Fruit fly (Drosophila melanogaster) whole organism, adult: Measurements from ENCODE around the gene HP1D3csd.
A peak's percentile ranks its signal among the peaks of the same experiment; 100 is the strongest.

Source experiments
- CG11617 ChIP-seq: fragments of 200-800 bp; sonication (Bioruptor generic); optimal IDR thresholded peaks from 2 replicates; lab custom pipeline; 2017; ENCODE audit warnings: mild to moderate bottlenecking, missing biosample characterization, missing genetic modification reagents, missing genetic modification characterization
- CG12768 ChIP-seq: fragments of 200-800 bp; sonication (Bioruptor generic); optimal IDR thresholded peaks from 2 replicates; lab custom pipeline; 2017; ENCODE audit warnings: missing biosample characterization, missing genetic modification characterization, mild to moderate bottlenecking, moderate library complexity, missing genetic modification reagents
- CG14711 ChIP-seq: fragments of 200-800 bp; sonication (Bioruptor generic); optimal IDR thresholded peaks from 2 replicates; lab custom pipeline; 2018; ENCODE audit warnings: missing biosample characterization, mild to moderate bottlenecking, missing genetic modification characterization, moderate library complexity
- CG1620 ChIP-seq: fragments of 200-800 bp; sonication (Bioruptor generic); optimal IDR thresholded peaks from 2 replicates; lab custom pipeline; 2016; ENCODE audit warnings: missing biosample characterization, missing genetic modification characterization
- CG33017 ChIP-seq: fragments of 200-800 bp; sonication (Bioruptor generic); optimal IDR thresholded peaks from 2 replicates; lab custom pipeline; 2018; ENCODE audit warnings: missing biosample characterization, mild to moderate bottlenecking, missing genetic modification characterization, moderate library complexity
- CG5204 ChIP-seq: fragments of 200-800 bp; sonication (Bioruptor generic); optimal IDR thresholded peaks from 2 replicates; lab custom pipeline; 2016; ENCODE audit warnings: missing biosample characterization, missing genetic modification characterization
- CG7045 ChIP-seq: fragments of 200-800 bp; sonication (Bioruptor generic); optimal IDR thresholded peaks from 2 replicates; lab custom pipeline; 2017; ENCODE audit warnings: missing biosample characterization, mild to moderate bottlenecking, missing genetic modification characterization
- CG7101 ChIP-seq: fragments of 200-800 bp; sonication (Bioruptor generic); optimal IDR thresholded peaks from 2 replicates; lab custom pipeline; 2018; ENCODE audit warnings: missing biosample characterization, mild to moderate bottlenecking, missing genetic modification characterization, moderate library complexity
- Clk ChIP-seq: fragments of 200-800 bp; sonication (Bioruptor generic); optimal IDR thresholded peaks from 2 replicates; lab custom pipeline; 2017; ENCODE audit warnings: missing biosample characterization, missing genetic modification characterization
- Crg-1 ChIP-seq: fragments of 200-800 bp; sonication (Bioruptor generic); optimal IDR thresholded peaks from 2 replicates; lab custom pipeline; 2016; ENCODE audit warnings: missing biosample characterization, missing genetic modification characterization
- Hr96 ChIP-seq: fragments of 200-800 bp; sonication (Bioruptor generic); optimal IDR thresholded peaks from 2 replicates; lab custom pipeline; 2016; ENCODE audit warnings: missing biosample characterization, missing genetic modification characterization
- Mnt ChIP-seq: fragments of 200-800 bp; sonication (Bioruptor generic); optimal IDR thresholded peaks from 2 replicates; lab custom pipeline; 2016; ENCODE audit warnings: missing biosample characterization, mild to moderate bottlenecking, missing genetic modification characterization
- bab1 ChIP-seq: fragments of 200-800 bp; sonication (Bioruptor generic); optimal IDR thresholded peaks from 3 replicates; lab custom pipeline; 2019; ENCODE audit warnings: missing biosample characterization, mild to moderate bottlenecking, missing genetic modification characterization, moderate library complexity
- cic ChIP-seq: fragments of 200-800 bp; sonication (Bioruptor generic); optimal IDR thresholded peaks from 2 replicates; lab custom pipeline; 2017; ENCODE audit warnings: missing biosample characterization, mild to moderate bottlenecking, missing genetic modification characterization, moderate library complexity
- cnc ChIP-seq, 2 experiments: fragments of >200 bp; optimal IDR thresholded peaks; 2 replicates each; lab custom pipeline; 2017
- kay ChIP-seq: fragments of 200-800 bp; sonication (Bioruptor generic); peaks from one replicate; lab custom pipeline; 2016; ENCODE audit warnings: missing biosample characterization, missing genetic modification characterization, borderline replicate concordance
- ovo ChIP-seq: fragments of 200-800 bp; sonication (Bioruptor generic); optimal IDR thresholded peaks from 2 replicates; lab custom pipeline; 2016; ENCODE audit warnings: missing biosample characterization, missing genetic modification characterization
- pad ChIP-seq: fragments of 200-800 bp; sonication (Bioruptor generic); optimal IDR thresholded peaks from 3 replicates; lab custom pipeline; 2017; ENCODE audit warnings: missing biosample characterization, missing genetic modification characterization, mild to moderate bottlenecking, moderate library complexity, missing genetic modification reagents
- tj ChIP-seq: fragments of 200-800 bp; sonication (Bioruptor generic); optimal IDR thresholded peaks from 3 replicates; lab custom pipeline; 2017; ENCODE audit warnings: missing biosample characterization, mild to moderate bottlenecking, missing genetic modification characterization, moderate library complexity
- toe ChIP-seq: fragments of 200-800 bp; sonication (Bioruptor generic); optimal IDR thresholded peaks from 2 replicates; lab custom pipeline; 2016; ENCODE audit warnings: missing biosample characterization, missing genetic modification characterization

HP1D3csd gene

dm6 chrX:19158519-19159289 lies 31.3 kb upstream of the HP1D3csd start:
- no peak for TF ChIP-seq bab1 (GFP tag; lab: Kevin White, UChicago)
- no peak for TF ChIP-seq ovo (GFP tag; lab: Kevin White, UChicago)
- no peak for TF ChIP-seq CG12768 (GFP tag; lab: Kevin White, UChicago)
- no peak for TF ChIP-seq kay (GFP tag; lab: Kevin White, UChicago)
- no peak for TF ChIP-seq cic (GFP tag; lab: Kevin White, UChicago)
- no peak for TF ChIP-seq pad
- TF ChIP-seq CG7101: no peak
- no peak for TF ChIP-seq Hr96
- no peak for TF ChIP-seq toe
- TF ChIP-seq cnc (optimal IDR thresholded peaks at IDR 0.05; lab: Kevin White, UChicago): no peak
- no peak for TF ChIP-seq CG7045 (GFP tag; lab: Kevin White, UChicago)
- no peak for TF ChIP-seq CG33017

DNA sequence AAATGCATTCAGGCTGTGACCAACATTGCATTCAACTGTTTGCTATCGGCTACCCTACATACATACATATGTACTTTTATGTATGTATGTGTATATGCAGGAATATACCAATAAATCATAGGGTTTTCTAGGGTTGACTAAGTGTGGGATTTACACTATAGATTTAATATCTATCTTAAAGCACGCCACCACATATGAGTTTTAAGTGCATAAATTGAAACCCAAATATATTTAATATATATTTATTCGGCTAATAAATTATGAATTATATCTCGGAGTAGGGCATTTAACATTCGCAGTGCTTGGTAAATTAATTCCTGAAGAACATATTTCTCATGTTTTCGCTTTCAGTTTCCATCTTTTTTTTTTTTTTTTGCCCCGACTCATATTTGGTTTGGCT lies 30.1 kb upstream of the HP1D3csd start:
- TF ChIP-seq CG14711 (tag; lab: Kevin White, UChicago) (peak; percentile 64), toe (no peak), bab1 (GFP tag; lab: Kevin White, UChicago) (no peak), CG7101 (peak; percentile 2), Crg-1 (no peak), cic (GFP tag; lab: Kevin White, UChicago) (no peak)

- no peak for TF ChIP-seq tj (GFP tag; lab: Kevin White, UChicago)
- TF ChIP-seq cnc (optimal IDR thresholded peaks at IDR 0.05; lab: Kevin White, UChicago): no peak
- no peak for TF ChIP-seq Clk (GFP tag; lab: Kevin White, UChicago)
- no peak for TF ChIP-seq Hr96
- no peak for TF ChIP-seq toe
- TF ChIP-seq CG33017: no peak
- no peak for TF ChIP-seq CG7045 (GFP tag; lab: Kevin White, UChicago)
- no peak for TF ChIP-seq CG7101
- no peak for TF ChIP-seq kay (GFP tag; lab: Kevin White, UChicago)
- TF ChIP-seq ovo (GFP tag; lab: Kevin White, UChicago): no peak
- no peak for TF ChIP-seq bab1 (GFP tag; lab: Kevin White, UChicago)
- no peak for TF ChIP-seq CG14711 (tag; lab: Kevin White, UChicago)
- no peak for TF ChIP-seq Mnt (GFP tag; lab: Kevin White, UChicago)
- TF ChIP-seq CG1620 (GFP tag; lab: Kevin White, UChicago): no peak
- no peak for TF ChIP-seq CG11617 (GFP tag; lab: Kevin White, UChicago)
- no peak for TF ChIP-seq CG5204 (GFP tag; lab: Kevin White, UChicago)
Observed at dm6 chrX:19160635-19161407, 29.2 kb upstream of the HP1D3csd start.

- TF ChIP-seq CG7045 (GFP tag; lab: Kevin White, UChicago) (no peak), CG7101 (peak; percentile 53), CG11617 (GFP tag; lab: Kevin White, UChicago) (peak; percentile 17)
Observed at dm6 chrX:19162249-19162914, 27.6 kb upstream of the HP1D3csd start.

DNA sequence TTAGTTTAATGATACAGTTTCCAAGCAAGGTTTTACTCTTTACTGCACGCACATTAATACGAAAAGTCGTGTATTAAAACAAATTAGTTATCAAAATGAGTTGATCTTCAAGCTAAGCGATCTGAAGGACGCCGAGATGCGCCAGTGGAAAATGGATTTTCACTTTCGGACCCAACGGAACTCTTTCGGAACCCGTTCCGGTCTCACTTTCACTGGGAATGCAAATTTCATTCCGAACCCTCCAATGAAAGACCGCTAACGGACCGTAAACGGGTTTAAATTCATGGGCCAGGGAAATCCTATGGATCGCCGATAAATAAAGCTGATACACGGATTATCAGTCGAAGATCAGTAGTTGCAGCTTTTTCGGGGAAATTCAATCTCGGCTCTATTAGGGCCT lies 26.6 kb upstream of the HP1D3csd start:
- TF ChIP-seq toe (no peak), cnc (optimal IDR thresholded peaks at IDR 0.05; lab: Kevin White, UChicago) (no peak), CG1620 (GFP tag; lab: Kevin White, UChicago) (no peak), Clk (GFP tag; lab: Kevin White, UChicago) (no peak), pad (no peak), CG5204 (GFP tag; lab: Kevin White, UChicago) (no peak), Crg-1 (no peak), kay (GFP tag; lab: Kevin White, UChicago) (no peak)

- no peak for TF ChIP-seq CG7101
- TF ChIP-seq CG11617 (GFP tag; lab: Kevin White, UChicago): no peak
- TF ChIP-seq CG1620 (GFP tag; lab: Kevin White, UChicago): no peak
- TF ChIP-seq cic (GFP tag; lab: Kevin White, UChicago): no peak
- no peak for TF ChIP-seq cnc (optimal IDR thresholded peaks at IDR 0.05; lab: Kevin White, UChicago)
- no peak for TF ChIP-seq ovo (GFP tag; lab: Kevin White, UChicago)
- TF ChIP-seq CG5204 (GFP tag; lab: Kevin White, UChicago): no peak
- TF ChIP-seq toe: no peak
- TF ChIP-seq CG33017: no peak
- TF ChIP-seq CG12768 (GFP tag; lab: Kevin White, UChicago): no peak
- no peak for TF ChIP-seq CG14711 (tag; lab: Kevin White, UChicago)
- no peak for TF ChIP-seq tj (GFP tag; lab: Kevin White, UChicago)
- TF ChIP-seq CG7045 (GFP tag; lab: Kevin White, UChicago): no peak
Observed at dm6 chrX:19164726-19165125, 25.3 kb upstream of the HP1D3csd start.
